Worm (Caenorhabditis elegans): Measurements from ENCODE around the gene mes-4.

DNA sequence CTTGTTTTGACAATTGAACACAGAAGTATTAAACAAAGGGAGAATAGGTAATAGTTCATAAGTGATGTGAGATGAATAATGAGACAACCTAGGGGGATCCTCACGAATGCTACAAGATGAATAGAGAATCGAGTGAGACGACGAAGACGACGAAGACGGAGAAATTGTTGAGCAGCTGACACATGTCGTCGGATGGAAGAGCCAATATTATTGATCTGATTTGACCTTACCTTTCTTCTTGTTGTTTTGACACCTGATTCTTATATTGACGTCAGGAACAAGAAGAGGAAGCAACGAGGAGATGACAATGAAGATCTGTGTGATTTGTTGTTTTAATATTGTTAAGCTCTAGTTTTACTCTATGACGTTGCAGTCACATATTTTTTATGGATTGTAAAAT lies 36.1 kb upstream of the mes-4 start, which contains the start of gene T10G3.1:
- no peak for TF ChIP-seq aly-2 (tag; optimal IDR thresholded peaks at IDR 0.05)
- TF ChIP-seq nhr-237 (tag; optimal IDR thresholded peaks at IDR 0.05) = no peak
- no peak for TF ChIP-seq unc-62 (GFP tag; optimal IDR thresholded peaks at IDR 0.05)
- no peak for TF ChIP-seq pqm-1 (tag; optimal IDR thresholded peaks at IDR 0.05)
- no peak for TF ChIP-seq lin-39 (tag; optimal IDR thresholded peaks at IDR 0.05)
- no peak for TF ChIP-seq nhr-12 (tag; optimal IDR thresholded peaks at IDR 0.05)
- TF ChIP-seq ceh-82 (tag; optimal IDR thresholded peaks at IDR 0.05) = no peak
- no peak for TF ChIP-seq lin-15B (tag; optimal IDR thresholded peaks at IDR 0.05)
- no peak for TF ChIP-seq elt-2 (tag; optimal IDR thresholded peaks at IDR 0.05)
- no peak for TF ChIP-seq skn-1 (tag; optimal IDR thresholded peaks at IDR 0.05)
- TF ChIP-seq jun-1 (tag; optimal IDR thresholded peaks at IDR 0.05) = no peak
- TF ChIP-seq ztf-11 (tag; optimal IDR thresholded peaks at IDR 0.05) = no peak

All from whole organism, L3 larva.